Worm (Caenorhabditis elegans) whole organism, L4 larva: Measurements from ENCODE around the gene C23H5.12.

Experiments used
- T20F7.1 ChIP-seq: fragments of 200-800 bp; sonication (Bioruptor generic); optimal IDR thresholded peaks from 2 replicates; lab custom pipeline; 2018; ENCODE audit warnings: mild to moderate bottlenecking, missing genetic modification characterization, missing compliant biosample characterization
- lim-7 ChIP-seq: fragments of 200-800 bp; sonication (Bioruptor generic); IDR thresholded peaks from 2 replicates; pipeline ENCODE4 v1.3.6; 2022; ENCODE audit warnings: missing genetic modification characterization, missing compliant biosample characterization
- nhr-77 ChIP-seq: fragments of 150-350 bp; optimal IDR thresholded peaks from 2 replicates; lab custom pipeline; 2014; ENCODE audit warnings: missing biosample characterization, missing genetic modification characterization

- TF ChIP-seq lim-7 (GFP tag; lab: Robert Waterston, UW) (no peak), T20F7.1 (GFP tag; lab: Kevin White, UChicago) (no peak), nhr-77 (tag; lab: Kevin White, UChicago) (no peak)
Measured at ce11 chrIV:2114337-2114736, 18.9 kb upstream of the C23H5.12 start, which contains the start of gene xbx-4.
